Fruit fly (Drosophila melanogaster): Measurements from ENCODE around the gene CG5013.

dm6 chr3R:16078247-16078646 is 28.8 kb downstream of the CG5013 start:
- TF ChIP-seq CG8159 (tag; optimal IDR thresholded peaks at IDR 0.05), result no peak
- no peak for TF ChIP-seq fd96Ca (GFP tag; IDR thresholded peaks at IDR 0.05)
- no peak for TF ChIP-seq rn (GFP tag; IDR thresholded peaks at IDR 0.05)
- no peak for TF ChIP-seq EcR (GFP tag; optimal IDR thresholded peaks at IDR 0.05)
- TF ChIP-seq CG17806 (tag; optimal IDR thresholded peaks at IDR 0.05), result no peak

Data from whole organism, pupa.